Fruit fly (Drosophila melanogaster) whole organism, wandering third instar larva: ENCODE data around the gene CG9928.

Source experiments
- Abd-B ChIP-seq: fragments of >200 bp; optimal IDR thresholded peaks from 2 replicates; lab custom pipeline; 2017; ENCODE audit warnings: missing biosample characterization, missing genetic modification characterization
- CG32264 ChIP-seq: fragments of 200-800 bp; sonication (Bioruptor generic); optimal IDR thresholded peaks from 2 replicates; lab custom pipeline; 2016; ENCODE audit warnings: missing biosample characterization, missing genetic modification characterization
- CG9705 ChIP-seq: fragments of 200-800 bp; sonication (Bioruptor generic); optimal IDR thresholded peaks from 2 replicates; lab custom pipeline; 2018; ENCODE audit warnings: missing biosample characterization, mild to moderate bottlenecking, missing genetic modification characterization
- CrebA ChIP-seq: fragments of 200-800 bp; sonication (Bioruptor generic); optimal IDR thresholded peaks from 2 replicates; lab custom pipeline; 2016; ENCODE audit warnings: missing biosample characterization, mild to moderate bottlenecking, missing genetic modification characterization, borderline replicate concordance
- Dfd ChIP-seq: fragments of >200 bp; optimal IDR thresholded peaks from 2 replicates; lab custom pipeline; 2017; ENCODE audit warnings: missing biosample characterization, missing genetic modification characterization
- Dif ChIP-seq: fragments of 200-275, 200-300 bp; sonication (Bioruptor generic); optimal IDR thresholded peaks from 2 replicates; lab custom pipeline; 2018; ENCODE audit warnings: missing biosample characterization, missing genetic modification characterization; ENCODE audit not compliant: partially characterized antibody
- GATAd ChIP-seq: sonication (Bioruptor generic); optimal IDR thresholded peaks from 2 replicates; lab custom pipeline; 2016; ENCODE audit warnings: missing biosample characterization, missing genetic modification characterization
- HLH106 ChIP-seq: fragments of 200-800 bp; optimal IDR thresholded peaks from 3 replicates; lab custom pipeline; 2019; ENCODE audit warnings: missing biosample characterization, mild to moderate bottlenecking, missing genetic modification characterization, moderate library complexity
- Hnf4 ChIP-seq: fragments of 200-800 bp; sonication (Bioruptor generic); optimal IDR thresholded peaks from 2 replicates; lab custom pipeline; 2016; ENCODE audit warnings: missing biosample characterization, mild to moderate bottlenecking, missing genetic modification characterization
- Hr78 ChIP-seq: fragments of >200 bp; optimal IDR thresholded peaks from 2 replicates; lab custom pipeline; 2017; ENCODE audit warnings: missing biosample characterization, missing genetic modification characterization
- Hr83 ChIP-seq: fragments of 200-300 bp; sonication (Bioruptor generic); optimal IDR thresholded peaks from 2 replicates; lab custom pipeline; 2016; ENCODE audit warnings: missing biosample characterization, mild to moderate bottlenecking, missing genetic modification characterization, moderate library complexity; ENCODE audit not compliant: poor library complexity, severe bottlenecking
- Jra ChIP-seq: sonication (Bioruptor generic); optimal IDR thresholded peaks from 2 replicates; lab custom pipeline; 2016; ENCODE audit warnings: missing biosample characterization, missing genetic modification characterization
- Mio ChIP-seq: sonication (Bioruptor generic); optimal IDR thresholded peaks from 2 replicates; lab custom pipeline; 2016; ENCODE audit warnings: missing biosample characterization, missing genetic modification characterization
- Myc ChIP-seq: fragments of >200 bp; optimal IDR thresholded peaks from 2 replicates; lab custom pipeline; 2017
- N ChIP-seq: fragments of >200 bp; optimal IDR thresholded peaks from 2 replicates; lab custom pipeline; 2018; ENCODE audit warnings: missing biosample characterization, missing external identifiers, missing genetic modification characterization
- OdsH ChIP-seq: fragments of 200-800 bp; sonication (Bioruptor generic); optimal IDR thresholded peaks from 2 replicates; lab custom pipeline; 2016; ENCODE audit warnings: missing biosample characterization, mild to moderate bottlenecking, missing genetic modification characterization
- Rel ChIP-seq, 2 experiments: fragments of 200-800 bp; sonication (Bioruptor generic) in 1 of 2; optimal IDR thresholded peaks; 2 replicates in 1 of 2; 3 replicates in 1 of 2; lab custom pipeline; 2016 to 2019; ENCODE audit warnings: mild to moderate bottlenecking in 2 of 2, missing biosample characterization in 2 of 2, missing genetic modification characterization in 2 of 2, moderate library complexity in 1 of 2
- Sp1 ChIP-seq: fragments of 200-800 bp; sonication (Bioruptor generic); optimal IDR thresholded peaks from 3 replicates; lab custom pipeline; 2019; ENCODE audit warnings: missing biosample characterization, mild to moderate bottlenecking, missing genetic modification characterization, moderate library complexity
- Vsx2 ChIP-seq: fragments of 200-300, 225-300 bp; sonication (Bioruptor generic); optimal IDR thresholded peaks from 2 replicates; lab custom pipeline; 2018; ENCODE audit warnings: missing biosample characterization, missing genetic modification characterization; ENCODE audit not compliant: partially characterized antibody
- br ChIP-seq: fragments of 200-800 bp; sonication (Bioruptor generic); optimal IDR thresholded peaks from 2 replicates; lab custom pipeline; 2016; ENCODE audit warnings: missing biosample characterization, missing genetic modification characterization
- dl ChIP-seq, 2 experiments: fragments of 175-275, 200-275 bp in 1 of 2; fragments of 200-275 bp in 1 of 2; sonication (Bioruptor generic); optimal IDR thresholded peaks; lab custom pipeline; 2018; ENCODE audit warnings: mild to moderate bottlenecking in 2 of 2, missing biosample characterization in 2 of 2, missing genetic modification characterization in 2 of 2, moderate library complexity in 2 of 2; ENCODE audit not compliant: partially characterized antibody in 2 of 2, insufficient read depth in 1 of 2
- dmrt93B ChIP-seq: fragments of 200-800 bp; sonication (Bioruptor generic); optimal IDR thresholded peaks from 2 replicates; lab custom pipeline; 2018; ENCODE audit warnings: missing biosample characterization, mild to moderate bottlenecking, missing genetic modification characterization
- dsf ChIP-seq: sonication (Bioruptor generic); optimal IDR thresholded peaks from 2 replicates; lab custom pipeline; 2016; ENCODE audit warnings: missing biosample characterization, missing genetic modification characterization, borderline replicate concordance
- ey ChIP-seq: fragments of 200-800 bp; sonication (Bioruptor generic); optimal IDR thresholded peaks from 2 replicates; lab custom pipeline; 2016; ENCODE audit warnings: missing biosample characterization, missing genetic modification characterization
- fru ChIP-seq: fragments of 200-800 bp; sonication (Bioruptor generic); optimal IDR thresholded peaks from 3 replicates; lab custom pipeline; 2016; ENCODE audit warnings: missing biosample characterization, mild to moderate bottlenecking, missing genetic modification characterization
- h ChIP-seq: fragments of 200-800 bp; sonication (Bioruptor generic); optimal IDR thresholded peaks from 3 replicates; lab custom pipeline; 2016; ENCODE audit warnings: missing biosample characterization, mild to moderate bottlenecking, missing genetic modification characterization
- jim ChIP-seq: fragments of 175-275, 200-325 bp; sonication (Bioruptor generic); optimal IDR thresholded peaks from 2 replicates; lab custom pipeline; 2016; ENCODE audit warnings: missing biosample characterization, mild to moderate bottlenecking, missing genetic modification characterization
- lola ChIP-seq: fragments of >200 bp; optimal IDR thresholded peaks from 2 replicates; lab custom pipeline; 2017; ENCODE audit warnings: missing biosample characterization, missing genetic modification characterization
- pan ChIP-seq: fragments of >200 bp; optimal IDR thresholded peaks from 2 replicates; lab custom pipeline; 2017
- psq ChIP-seq: fragments of 200-800 bp; sonication (Bioruptor generic); optimal IDR thresholded peaks from 3 replicates; lab custom pipeline; 2017; ENCODE audit warnings: missing biosample characterization, mild to moderate bottlenecking, missing genetic modification characterization, moderate library complexity
- rgr ChIP-seq: fragments of 200-800 bp; sonication (Bioruptor generic); optimal IDR thresholded peaks from 3 replicates; lab custom pipeline; 2016; ENCODE audit warnings: missing biosample characterization, mild to moderate bottlenecking, missing genetic modification characterization
- sage ChIP-seq: fragments of 200-800 bp; sonication (Bioruptor generic); optimal IDR thresholded peaks from 2 replicates; lab custom pipeline; 2016; ENCODE audit warnings: missing biosample characterization, mild to moderate bottlenecking, missing genetic modification characterization
- sv ChIP-seq: fragments of 200-800 bp; sonication (Bioruptor generic); optimal IDR thresholded peaks from 3 replicates; lab custom pipeline; 2016; ENCODE audit warnings: missing biosample characterization, missing genetic modification characterization
- usp ChIP-seq: fragments of >200 bp; optimal IDR thresholded peaks from 2 replicates; lab custom pipeline; 2017; ENCODE audit warnings: missing biosample characterization, missing genetic modification characterization
- woc ChIP-seq: sonication (Bioruptor generic); optimal IDR thresholded peaks from 2 replicates; lab custom pipeline; 2016; ENCODE audit warnings: missing biosample characterization, mild to moderate bottlenecking, missing genetic modification characterization

CG9928 gene

dm6 chr2L:13190534-13190933 lies 47.8 kb upstream of the CG9928 start (continued):
- TF ChIP-seq HLH106: no peak

DNA sequence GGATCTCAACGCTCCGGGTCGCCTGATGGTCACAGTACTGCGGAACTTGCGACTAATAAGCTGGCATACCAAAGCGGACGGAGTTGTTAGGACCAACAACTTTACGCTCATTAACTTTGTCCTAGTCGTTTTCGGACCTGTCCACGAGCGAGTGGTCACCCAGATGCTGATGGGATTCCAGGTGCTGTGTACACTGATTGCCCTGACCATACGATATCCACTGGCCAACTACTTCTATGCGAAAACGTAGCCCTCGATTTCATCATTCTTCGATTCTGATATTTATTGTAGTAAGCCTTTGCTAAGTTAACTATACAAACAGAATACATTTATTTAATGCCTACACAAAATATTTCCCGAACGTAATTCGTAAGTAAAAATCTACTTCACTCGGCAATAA lies 40.4 kb upstream of the CG9928 start, which contains the start of gene Rsph1:
Gene Rsph1 (plus strand): TSS at position 301 of the 400 bp plus-strand sequence.
- TF ChIP-seq CG9705 (GFP tag; lab: Kevin White, UChicago): no peak
- no peak for TF ChIP-seq Rel (GFP tag; optimal IDR thresholded peaks at IDR 0.05; lab: Kevin White, UChicago)
- TF ChIP-seq Rel (tag; optimal IDR thresholded peaks at IDR 0.05; lab: Kevin White, UChicago): no peak
- TF ChIP-seq dmrt93B: no peak
- no peak for TF ChIP-seq br
- TF ChIP-seq ey (GFP tag; lab: Kevin White, UChicago): no peak
- TF ChIP-seq Mio (GFP tag; lab: Kevin White, UChicago): no peak
- TF ChIP-seq Sp1 (GFP tag; lab: Kevin White, UChicago): no peak
- TF ChIP-seq GATAd (GFP tag; lab: Kevin White, UChicago): no peak
- no peak for TF ChIP-seq usp
- no peak for TF ChIP-seq Myc (lab: Kevin White, UChicago)
- no peak for TF ChIP-seq woc (GFP tag; lab: Kevin White, UChicago)
- TF ChIP-seq psq: no peak
- no peak for TF ChIP-seq fru (GFP tag; lab: Kevin White, UChicago)
- TF ChIP-seq Hnf4 (GFP tag; lab: Kevin White, UChicago): no peak
- no peak for TF ChIP-seq h (GFP tag; lab: Kevin White, UChicago)
- TF ChIP-seq CrebA (GFP tag; lab: Kevin White, UChicago): no peak
- no peak for TF ChIP-seq Vsx2 (GFP tag; lab: Kevin White, UChicago)
- TF ChIP-seq Jra (GFP tag; lab: Kevin White, UChicago): no peak

DNA sequence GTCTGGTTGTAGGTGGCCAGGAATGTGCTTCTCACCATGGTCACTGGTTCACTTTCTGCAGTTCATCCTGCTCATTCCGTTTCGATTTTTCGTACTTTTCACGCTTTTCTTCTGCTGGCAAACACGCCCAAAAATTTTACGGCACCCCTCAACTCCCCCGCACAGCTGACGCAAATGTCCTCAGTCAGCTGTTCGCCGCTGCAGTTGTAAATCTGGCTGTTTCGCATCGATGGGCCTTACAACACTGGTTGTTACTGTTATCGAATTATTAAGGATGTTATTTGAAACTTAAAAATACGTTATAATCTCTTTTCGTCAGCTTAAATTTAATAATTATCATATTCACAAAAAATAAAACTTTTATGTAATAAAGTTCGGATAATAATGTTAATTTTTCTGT lies 39.7 kb upstream of the CG9928 start, which contains the start of gene Mgat3:
Gene Mgat3 (minus strand): TSS at position 182 of the 400 bp plus-strand sequence.
- TF ChIP-seq dl (GFP tag; optimal IDR thresholded peaks at IDR 0.05; lab: Kevin White, UChicago; ENCODE audit: insufficient read depth in 1 of 2, partially characterized antibody in 2 of 2): no peak
- no peak for TF ChIP-seq woc (GFP tag; lab: Kevin White, UChicago)
- TF ChIP-seq lola (GFP tag; lab: Kevin White, UChicago): no peak
- TF ChIP-seq Mio (GFP tag; lab: Kevin White, UChicago): no peak
- TF ChIP-seq Hr78 (GFP tag; lab: Kevin White, UChicago): no peak
- TF ChIP-seq HLH106: no peak
- TF ChIP-seq Abd-B (GFP tag; lab: Kevin White, UChicago): no peak
- no peak for TF ChIP-seq OdsH (GFP tag; lab: Kevin White, UChicago)
- TF ChIP-seq ey (GFP tag; lab: Kevin White, UChicago): no peak
- no peak for TF ChIP-seq Hnf4 (GFP tag; lab: Kevin White, UChicago)
- TF ChIP-seq CrebA (GFP tag; lab: Kevin White, UChicago): no peak
- TF ChIP-seq Dfd (GFP tag; lab: Kevin White, UChicago): no peak
- TF ChIP-seq sv (GFP tag; lab: Kevin White, UChicago): no peak
- TF ChIP-seq Sp1 (GFP tag; lab: Kevin White, UChicago): no peak
- TF ChIP-seq Jra (GFP tag; lab: Kevin White, UChicago): no peak
- no peak for TF ChIP-seq Hr83
- TF ChIP-seq GATAd (GFP tag; lab: Kevin White, UChicago): no peak
- TF ChIP-seq dmrt93B: no peak
- TF ChIP-seq fru (GFP tag; lab: Kevin White, UChicago): no peak
- TF ChIP-seq Rel (GFP tag; optimal IDR thresholded peaks at IDR 0.05; lab: Kevin White, UChicago): no peak
- no peak for TF ChIP-seq Rel (tag; optimal IDR thresholded peaks at IDR 0.05; lab: Kevin White, UChicago)

DNA sequence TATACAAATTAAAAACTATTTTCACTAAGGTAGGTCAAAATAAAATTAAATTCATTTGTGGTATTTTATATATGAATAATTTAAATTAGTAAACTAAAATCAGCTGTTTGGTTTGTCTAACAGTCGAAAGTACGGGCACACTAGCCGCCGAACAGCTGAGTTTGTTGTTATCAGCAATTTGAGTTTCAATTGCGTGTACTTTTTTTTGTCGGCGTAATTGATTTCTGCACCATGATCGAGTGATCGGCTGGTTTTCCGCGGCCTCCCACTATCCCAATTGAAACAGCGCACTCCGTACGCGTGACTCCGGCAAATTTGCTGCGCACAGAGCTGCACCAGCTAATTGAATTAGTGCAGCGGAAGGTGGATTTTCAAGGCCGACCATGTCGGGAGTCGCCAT lies 36.4 kb upstream of the CG9928 start, which contains the start of gene Alg7:
Gene Alg7 (plus strand): TSS at position 153 of the 400 bp plus-strand sequence.
- TF ChIP-seq GATAd (GFP tag; lab: Kevin White, UChicago) (no peak), psq (no peak), ey (GFP tag; lab: Kevin White, UChicago) (no peak), Rel (GFP tag; optimal IDR thresholded peaks at IDR 0.05; lab: Kevin White, UChicago) (no peak), Rel (tag; optimal IDR thresholded peaks at IDR 0.05; lab: Kevin White, UChicago) (peak; percentile 97), Hnf4 (GFP tag; lab: Kevin White, UChicago) (no peak)
- TF ChIP-seq, all 38 proteins: peak for 1

DNA sequence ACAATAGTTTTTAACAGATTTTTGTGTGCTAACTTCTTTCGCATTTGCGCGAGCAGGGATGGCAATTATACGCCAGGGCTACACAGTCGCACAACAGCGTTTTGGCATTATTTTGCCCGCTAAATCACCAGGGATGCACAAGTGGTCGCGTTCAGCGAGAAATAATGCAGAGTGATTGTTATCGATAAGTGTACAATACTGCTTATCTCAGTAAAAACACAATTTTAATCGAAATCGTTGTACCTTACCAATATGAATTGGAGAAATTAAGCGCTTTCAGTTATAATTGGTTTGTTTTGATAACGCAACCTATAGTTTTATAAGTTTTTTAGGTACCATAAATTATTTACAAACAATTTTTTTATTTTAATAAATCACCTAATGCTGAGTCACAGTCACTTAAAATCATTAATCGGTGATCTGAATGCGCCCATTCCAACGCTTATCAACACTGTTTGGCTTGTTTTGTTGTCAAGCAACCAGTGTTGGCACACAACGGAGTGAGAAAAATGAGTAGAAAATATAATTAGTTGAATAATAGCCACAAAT lies 34.1 kb upstream of the CG9928 start, which contains the start of the genes Sfmbt and CG5439:
Gene Sfmbt (minus strand): TSS at position 85 of the 549 bp plus-strand sequence.
Gene CG5439 (plus strand): TSS at position 450 of the 549 bp plus-strand sequence.
- TF ChIP-seq Vsx2 (GFP tag; lab: Kevin White, UChicago): no peak
- TF ChIP-seq CrebA (GFP tag; lab: Kevin White, UChicago): no peak
- TF ChIP-seq Hr83: peak; percentile 86
- TF ChIP-seq rgr (GFP tag; lab: Kevin White, UChicago): peak; percentile 77
- TF ChIP-seq br: peak; percentile 76
- TF ChIP-seq dsf: peak; percentile 78
- peak; percentile 73 for TF ChIP-seq OdsH (GFP tag; lab: Kevin White, UChicago)
- TF ChIP-seq dl (GFP tag; optimal IDR thresholded peaks at IDR 0.05; lab: Kevin White, UChicago; ENCODE audit: insufficient read depth in 1 of 2, partially characterized antibody in 2 of 2): no peak
- peak; percentile 76 for TF ChIP-seq Sp1 (GFP tag; lab: Kevin White, UChicago)
- TF ChIP-seq Hr78 (GFP tag; lab: Kevin White, UChicago): no peak
- peak; percentile 41 for TF ChIP-seq Mio (GFP tag; lab: Kevin White, UChicago)
- TF ChIP-seq h (GFP tag; lab: Kevin White, UChicago): peak; percentile 84
- no peak for TF ChIP-seq N (GFP tag; lab: Kevin White, UChicago)
- no peak for TF ChIP-seq Dif (GFP tag; lab: Kevin White, UChicago)
- TF ChIP-seq CG32264 (GFP tag; lab: Kevin White, UChicago): peak; percentile 40
- TF ChIP-seq pan (lab: Kevin White, UChicago): no peak
- TF ChIP-seq sage: no peak
- TF ChIP-seq jim (GFP tag; lab: Kevin White, UChicago): no peak
- no peak for TF ChIP-seq usp
- TF ChIP-seq GATAd (GFP tag; lab: Kevin White, UChicago): peak; percentile 63
- TF ChIP-seq ey (GFP tag; lab: Kevin White, UChicago): peak; percentile 76
- peak; percentile 68 for TF ChIP-seq psq
- peak; percentile 81 for TF ChIP-seq fru (GFP tag; lab: Kevin White, UChicago)
- no peak for TF ChIP-seq Rel (GFP tag; optimal IDR thresholded peaks at IDR 0.05; lab: Kevin White, UChicago)
- TF ChIP-seq Rel (tag; optimal IDR thresholded peaks at IDR 0.05; lab: Kevin White, UChicago): peak; percentile 31
